Worm (Caenorhabditis elegans) whole organism, L4/young adult: Measurements from ENCODE around the gene fat-7.

ENCODE experiments used
- W03F9.2 ChIP-seq: fragments of 150-350 bp; optimal IDR thresholded peaks from 2 replicates; lab custom pipeline; 2014; ENCODE audit warnings: missing biosample characterization, missing genetic modification characterization
- him-1 ChIP-seq: sonication (generic microtip); optimal IDR thresholded peaks from 2 replicates; lab custom pipeline; 2016; ENCODE audit warnings: missing genotype, missing genetic modification reagents, missing genetic modification characterization, missing compliant biosample characterization

DNA sequence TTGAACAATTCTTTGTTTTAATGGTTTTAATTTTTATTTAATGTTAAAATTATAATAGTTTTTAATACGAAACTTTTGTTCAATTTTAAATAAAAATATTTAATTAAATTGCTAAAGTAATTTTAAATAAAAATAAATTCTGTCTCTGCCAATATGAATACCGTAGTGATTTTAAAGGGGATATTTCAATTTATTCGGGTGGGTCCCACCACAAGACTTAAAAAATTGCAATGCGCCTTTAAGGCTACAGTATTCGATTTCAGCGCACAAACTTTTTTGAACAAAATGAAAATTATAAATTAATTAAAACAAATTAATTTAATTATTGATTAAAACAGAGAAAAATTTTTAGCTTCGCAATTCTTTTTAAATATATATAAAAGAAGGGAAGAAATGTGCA, 46.1 kb upstream of the fat-7 start:
- TF ChIP-seq him-1 (tag; lab: Kevin White, UChicago) (no peak), W03F9.2 (tag; lab: Kevin White, UChicago) (no peak)
